Fruit fly (Drosophila melanogaster) whole organism, embryonic: ENCODE results near the gene CG14851.

Experiments used
- ATbp ChIP-seq: fragments of 200-800 bp; sonication (Bioruptor generic); optimal IDR thresholded peaks from 2 replicates; lab custom pipeline; 2017; ENCODE audit warnings: missing biosample characterization, mild to moderate bottlenecking, missing genetic modification characterization, missing genetic modification reagents
- Ada2b ChIP-seq: fragments of 200-800 bp; sonication (Bioruptor generic); IDR thresholded peaks from 2 replicates; pipeline ENCODE4 v1.3.6; 2022; ENCODE audit warnings: missing biosample characterization, missing genetic modification characterization
- B-H1 ChIP-seq: fragments of 200-800 bp; sonication (Bioruptor generic); IDR thresholded peaks from 3 replicates; pipeline ENCODE4 v1.3.6; 2022; ENCODE audit warnings: missing biosample characterization, missing genetic modification characterization
- CG10147 ChIP-seq: fragments of 200-800 bp; sonication (Bioruptor generic); optimal IDR thresholded peaks from 2 replicates; lab custom pipeline; 2019; ENCODE audit warnings: missing biosample characterization, mild to moderate bottlenecking, missing genetic modification characterization, moderate library complexity
- CG10979 ChIP-seq: fragments of 200-800 bp; sonication (Bioruptor generic); optimal IDR thresholded peaks from 2 replicates; lab custom pipeline; 2018; ENCODE audit warnings: missing biosample characterization, mild to moderate bottlenecking, missing genetic modification characterization, moderate library complexity
- CG11085 ChIP-seq: fragments of 200-800 bp; sonication (Bioruptor generic); IDR thresholded peaks from 2 replicates; pipeline ENCODE4 v1.3.6; 2022; ENCODE audit warnings: missing biosample characterization, missing genetic modification characterization
- CG11504 ChIP-seq: fragments of 200-800 bp; sonication (Bioruptor generic); optimal IDR thresholded peaks from 3 replicates; lab custom pipeline; 2019; ENCODE audit warnings: missing biosample characterization, mild to moderate bottlenecking, missing genetic modification characterization, moderate library complexity
- CG11695 ChIP-seq: fragments of 200-800 bp; sonication (Bioruptor generic); IDR thresholded peaks from 3 replicates; pipeline ENCODE4 v1.3.6; 2022; ENCODE audit warnings: missing biosample characterization, missing genetic modification characterization
- CG12071 ChIP-seq: fragments of 200-800 bp; sonication (Bioruptor generic); optimal IDR thresholded peaks from 3 replicates; lab custom pipeline; 2018; ENCODE audit warnings: missing biosample characterization, mild to moderate bottlenecking, missing genetic modification characterization
- CG15514 ChIP-seq: fragments of 200-800 bp; sonication (Bioruptor generic); optimal IDR thresholded peaks from 3 replicates; lab custom pipeline; 2017; ENCODE audit warnings: missing biosample characterization, missing genetic modification characterization, mild to moderate bottlenecking, moderate library complexity, missing genetic modification reagents
- CG17359 ChIP-seq: fragments of 200-800 bp; sonication (Bioruptor generic); optimal IDR thresholded peaks from 3 replicates; lab custom pipeline; 2018; ENCODE audit warnings: missing biosample characterization, mild to moderate bottlenecking, missing genetic modification characterization, moderate library complexity
- CG17361 ChIP-seq: fragments of 200-800 bp; sonication (Bioruptor generic); IDR thresholded peaks from 3 replicates; pipeline ENCODE4 v1.3.6; 2022; ENCODE audit warnings: missing biosample characterization, missing genetic modification characterization
- CG2712 ChIP-seq: fragments of 200-800 bp; optimal IDR thresholded peaks from 3 replicates; lab custom pipeline; 2019; ENCODE audit warnings: missing biosample characterization, mild to moderate bottlenecking, missing genetic modification characterization, moderate library complexity
- CG3065 ChIP-seq: fragments of 200-800 bp; sonication (Bioruptor generic); optimal IDR thresholded peaks from 2 replicates; lab custom pipeline; 2016; ENCODE audit warnings: missing biosample characterization, missing genetic modification characterization
- CG32532 ChIP-seq: fragments of 200-800 bp; sonication (Bioruptor generic); IDR thresholded peaks from 2 replicates; pipeline ENCODE4 v1.3.6; 2022; ENCODE audit warnings: missing biosample characterization, missing genetic modification characterization
- CG33213 ChIP-seq: fragments of 200-800 bp; sonication (Bioruptor generic); optimal IDR thresholded peaks from 3 replicates; lab custom pipeline; 2016; ENCODE audit warnings: missing biosample characterization, missing genetic modification characterization
- CG43689 ChIP-seq: fragments of 200-800 bp; sonication (Bioruptor generic); IDR thresholded peaks from 2 replicates; pipeline ENCODE4 v1.3.6; 2022; ENCODE audit warnings: missing biosample characterization, missing genetic modification characterization
- CG4424 ChIP-seq: fragments of 200-800 bp; sonication (Bioruptor generic); optimal IDR thresholded peaks from 3 replicates; lab custom pipeline; 2016; ENCODE audit warnings: missing biosample characterization, missing genetic modification characterization
- CG4707 ChIP-seq: fragments of 200-800 bp; sonication (Bioruptor generic); optimal IDR thresholded peaks from 2 replicates; lab custom pipeline; 2018; ENCODE audit warnings: missing biosample characterization, mild to moderate bottlenecking, missing genetic modification characterization, moderate library complexity
- CG4854 ChIP-seq: fragments of 200-800 bp; sonication (Bioruptor generic); optimal IDR thresholded peaks from 2 replicates; lab custom pipeline; 2016; ENCODE audit warnings: missing biosample characterization, missing genetic modification characterization, inconsistent platforms
- CG6689 ChIP-seq: fragments of 200-800 bp; sonication (Bioruptor generic); IDR thresholded peaks from 2 replicates; pipeline ENCODE4 v1.3.6; 2022; ENCODE audit warnings: missing biosample characterization, missing genetic modification characterization
- CG6854 ChIP-seq: fragments of 200-800 bp; sonication (Bioruptor generic); optimal IDR thresholded peaks from 3 replicates; lab custom pipeline; 2017; ENCODE audit warnings: missing biosample characterization, mild to moderate bottlenecking, missing genetic modification characterization
- CoRest ChIP-seq: fragments of 200-800 bp; sonication (Bioruptor generic); optimal IDR thresholded peaks from 3 replicates; lab custom pipeline; 2018; ENCODE audit warnings: missing biosample characterization, mild to moderate bottlenecking, missing genetic modification characterization, moderate library complexity
- Dbx ChIP-seq: fragments of 200-800 bp; sonication (Bioruptor generic); IDR thresholded peaks from 3 replicates; pipeline ENCODE4 v1.3.6; 2022; ENCODE audit warnings: missing biosample characterization, missing genetic modification characterization
- Dek ChIP-seq: fragments of 200-800 bp; sonication (Bioruptor generic); optimal IDR thresholded peaks from 3 replicates; lab custom pipeline; 2019; ENCODE audit warnings: missing biosample characterization, mild to moderate bottlenecking, missing genetic modification characterization, moderate library complexity
- E2f2 ChIP-seq: fragments of 200-800 bp; sonication (Bioruptor generic); IDR thresholded peaks from 2 replicates; pipeline ENCODE4 v1.3.6; 2022; ENCODE audit warnings: missing biosample characterization, missing genetic modification characterization
- Fer3 ChIP-seq: fragments of 200-800 bp; sonication (Bioruptor generic); optimal IDR thresholded peaks from 2 replicates; lab custom pipeline; 2018; ENCODE audit warnings: missing biosample characterization, mild to moderate bottlenecking, missing genetic modification characterization, moderate library complexity
- HmgZ ChIP-seq: fragments of 200-800 bp; sonication (Bioruptor generic); optimal IDR thresholded peaks from 2 replicates; lab custom pipeline; 2018; ENCODE audit warnings: missing biosample characterization, mild to moderate bottlenecking, missing genetic modification characterization
- Hsf ChIP-seq: fragments of 200-800 bp; sonication (Bioruptor generic); optimal IDR thresholded peaks from 3 replicates; lab custom pipeline; 2016; ENCODE audit warnings: missing biosample characterization, missing genetic modification characterization
- NC2α ChIP-seq: fragments of 200-800 bp; sonication (Bioruptor generic); optimal IDR thresholded peaks from 2 replicates; lab custom pipeline; 2016; ENCODE audit warnings: missing biosample characterization, missing genetic modification characterization
- Ravus ChIP-seq: fragments of 200-800 bp; sonication (Bioruptor generic); IDR thresholded peaks from 2 replicates; pipeline ENCODE4 v1.3.6; 2022; ENCODE audit warnings: missing biosample characterization, missing genetic modification characterization
- Sox100B ChIP-seq: fragments of 200-800 bp; sonication (Bioruptor generic); optimal IDR thresholded peaks from 3 replicates; lab custom pipeline; 2018; ENCODE audit warnings: missing biosample characterization, mild to moderate bottlenecking, missing genetic modification characterization
- Vsx1 ChIP-seq: fragments of 200-800 bp; sonication (Bioruptor generic); optimal IDR thresholded peaks from 2 replicates; lab custom pipeline; 2017; ENCODE audit warnings: missing biosample characterization, mild to moderate bottlenecking, missing genetic modification characterization, missing genetic modification reagents
- YL-1 ChIP-seq: fragments of 200-800 bp; sonication (Bioruptor generic); optimal IDR thresholded peaks from 3 replicates; lab custom pipeline; 2017; ENCODE audit warnings: missing biosample characterization, mild to moderate bottlenecking, missing genetic modification characterization
- dan ChIP-seq: fragments of 200-800 bp; sonication (Bioruptor generic); IDR thresholded peaks from 2 replicates; pipeline ENCODE4 v1.3.6; 2022; ENCODE audit warnings: missing biosample characterization, missing genetic modification characterization
- dimm ChIP-seq: fragments of 200-800 bp; sonication (Bioruptor generic); IDR thresholded peaks from 2 replicates; pipeline ENCODE4 v1.3.6; 2022; ENCODE audit warnings: missing biosample characterization, missing genetic modification characterization
- dysf ChIP-seq: fragments of 200-800 bp; sonication (Bioruptor generic); IDR thresholded peaks from 3 replicates; pipeline ENCODE4 v1.3.6; 2022; ENCODE audit warnings: missing biosample characterization, missing genetic modification characterization
- eve ChIP-seq, 2 experiments: fragments of >200 bp; optimal IDR thresholded peaks; 2 replicates each; lab custom pipeline; 2017; ENCODE audit warnings: missing biosample characterization in 2 of 2, missing genetic modification characterization in 2 of 2
- gce ChIP-seq: fragments of 200-800 bp; sonication (Bioruptor generic); IDR thresholded peaks from 3 replicates; pipeline ENCODE4 v1.3.6; 2022; ENCODE audit warnings: missing biosample characterization, missing genetic modification characterization
- gro ChIP-seq: fragments of 200-800 bp; sonication (Bioruptor generic); optimal IDR thresholded peaks from 2 replicates; lab custom pipeline; 2016; ENCODE audit warnings: missing biosample characterization, missing genetic modification characterization
- ind ChIP-seq: fragments of 200-800 bp; sonication (Bioruptor generic); optimal IDR thresholded peaks from 3 replicates; lab custom pipeline; 2016; ENCODE audit warnings: missing biosample characterization, missing genetic modification characterization
- ken ChIP-seq: fragments of 200-800 bp; sonication (Bioruptor generic); IDR thresholded peaks from 3 replicates; pipeline ENCODE4 v1.3.6; 2022; ENCODE audit warnings: missing biosample characterization, missing genetic modification characterization
- lab ChIP-seq: fragments of 200-800 bp; sonication (Bioruptor generic); optimal IDR thresholded peaks from 3 replicates; lab custom pipeline; 2017; ENCODE audit warnings: missing biosample characterization, missing genetic modification characterization, mild to moderate bottlenecking, moderate library complexity, missing genetic modification reagents
- nau ChIP-seq: fragments of 200-800 bp; sonication (Bioruptor generic); optimal IDR thresholded peaks from 3 replicates; lab custom pipeline; 2017; ENCODE audit warnings: missing biosample characterization, mild to moderate bottlenecking, missing genetic modification characterization, missing genetic modification reagents
- otp ChIP-seq: fragments of 200-800 bp; sonication (Bioruptor generic); IDR thresholded peaks from 3 replicates; pipeline ENCODE4, ENCODE4 v1.3.6; 2022; ENCODE audit warnings: missing biosample characterization, missing genetic modification characterization
- prd ChIP-seq, 3 experiments: fragments of >200 bp in 2 of 3; fragments of 200-800 bp in 1 of 3; sonication (Bioruptor generic) in 1 of 3; optimal IDR thresholded peaks in 2 of 3; IDR thresholded peaks in 1 of 3; 2 replicates in 2 of 3; 3 replicates in 1 of 3; pipeline versions ENCODE4 v1.3.6 to Lab custom; 2017 to 2022; ENCODE audit warnings: missing biosample characterization in 1 of 3, missing genetic modification characterization in 1 of 3
- ranshi ChIP-seq: fragments of 200-800 bp; sonication (Bioruptor generic); IDR thresholded peaks from 2 replicates; pipeline ENCODE4 v1.3.6; 2022; ENCODE audit warnings: missing biosample characterization, missing genetic modification characterization
- tap ChIP-seq: fragments of 200-800 bp; optimal IDR thresholded peaks from 3 replicates; lab custom pipeline; 2019; ENCODE audit warnings: missing biosample characterization, mild to moderate bottlenecking, missing genetic modification characterization, moderate library complexity
- tgo ChIP-seq: fragments of 200-800 bp; sonication (Bioruptor generic); IDR thresholded peaks from 3 replicates; pipeline ENCODE4 v1.3.6; 2022; ENCODE audit warnings: missing biosample characterization, missing genetic modification characterization
- wor ChIP-seq: fragments of 200-800 bp; sonication (Bioruptor generic); IDR thresholded peaks from 2 replicates; pipeline ENCODE4 v1.3.6; 2022; ENCODE audit warnings: missing biosample characterization, missing genetic modification characterization
- zfh2 ChIP-seq: fragments of 200-800 bp; sonication (Bioruptor generic); optimal IDR thresholded peaks from 2 replicates; lab custom pipeline; 2016; ENCODE audit warnings: missing biosample characterization, missing genetic modification characterization

Gene CG14851

dm6 chr3R:14542038-14542437, 20.1 kb upstream of the CG14851 start:
- TF ChIP-seq tap (tag; lab: Kevin White, UChicago) (peak; percentile 19), YL-1 (no peak), HmgZ (tag; lab: Kevin White, UChicago) (no peak), CG43689 (GFP tag; lab: Robert Waterston, UW) (no peak), CoRest (tag; lab: Kevin White, UChicago) (peak; percentile 16), ranshi (GFP tag; lab: Robert Waterston, UW) (peak; percentile 34; the same call in 1 of the 2 replicates), Sox100B (no peak), gro (GFP tag; lab: Kevin White, UChicago) (peak; percentile 17), E2f2 (no peak), tgo (GFP tag; lab: Robert Waterston, UW) (no peak), CG4854 (GFP tag; lab: Kevin White, UChicago) (no peak), dimm (no peak), CG4707 (GFP tag; lab: Kevin White, UChicago) (no peak), zfh2 (GFP tag; lab: Kevin White, UChicago) (no peak), CG17359 (tag; lab: Kevin White, UChicago) (no peak), dysf (GFP tag; lab: Robert Waterston, UW) (0 out of 3 replicates have a peak, but pooled peaks have one; percentile 25), wor (GFP tag; lab: Robert Waterston, UW) (no peak), Dek (no peak), Fer3 (tag; lab: Kevin White, UChicago) (peak; percentile 40), ind (GFP tag; lab: Kevin White, UChicago) (peak; percentile 16), otp (GFP tag; lab: Robert Waterston, UW) (no peak), CG17361 (GFP tag; lab: Robert Waterston, UW) (no peak), CG3065 (no peak), CG4424 (GFP tag; lab: Kevin White, UChicago) (peak; percentile 11), prd (optimal IDR thresholded peaks at IDR 0.05; lab: Kevin White, UChicago) (no peak), prd (GFP tag; IDR thresholded peaks at IDR 0.05; lab: Robert Waterston, UW) (peak; percentile 39; the same call in 1 of the 3 replicates), eve (GFP tag; optimal IDR thresholded peaks at IDR 0.05; lab: Kevin White, UChicago) (peak in 1 of 2 experiments; percentile 36), CG11695 (GFP tag; lab: Robert Waterston, UW) (0 out of 3 replicates have a peak, but pooled peaks have one; percentile 38), CG15514 (GFP tag; lab: Kevin White, UChicago) (peak; percentile 5), CG10147 (GFP tag; lab: Kevin White, UChicago) (peak; percentile 47), lab (GFP tag; lab: Kevin White, UChicago) (peak; percentile 55), CG10979 (tag; lab: Kevin White, UChicago) (no peak), CG33213 (no peak), Dbx (GFP tag; lab: Robert Waterston, UW) (0 out of 3 replicates have a peak, but pooled peaks have one; percentile 38), Hsf (GFP tag; lab: Kevin White, UChicago) (peak; percentile 12), CG12071 (no peak), nau (GFP tag; lab: Kevin White, UChicago) (no peak), ken (GFP tag; lab: Robert Waterston, UW) (no peak), Ravus (no peak), CG6689 (GFP tag; lab: Robert Waterston, UW) (0 out of 2 replicates have a peak, but pooled peaks have one; percentile 35), CG2712 (tag; lab: Kevin White, UChicago) (no peak), dan (GFP tag; lab: Robert Waterston, UW) (no peak), NC2α (no peak), CG6854 (GFP tag; lab: Kevin White, UChicago) (no peak), B-H1 (GFP tag; lab: Robert Waterston, UW) (no peak), gce (GFP tag; lab: Robert Waterston, UW) (0 out of 3 replicates have a peak, but pooled peaks have one; percentile 39), Vsx1 (GFP tag; lab: Kevin White, UChicago) (no peak), Ada2b (GFP tag; lab: Robert Waterston, UW) (peak; percentile 52), CG11085 (GFP tag; lab: Robert Waterston, UW) (no peak), ATbp (GFP tag; lab: Kevin White, UChicago) (no peak), CG32532 (GFP tag; lab: Robert Waterston, UW) (no peak), CG11504 (tag; lab: Kevin White, UChicago) (peak; percentile 63)
